Fruit fly (Drosophila melanogaster): Measurements from ENCODE around the gene CG33159.

CG33159 gene

DNA sequence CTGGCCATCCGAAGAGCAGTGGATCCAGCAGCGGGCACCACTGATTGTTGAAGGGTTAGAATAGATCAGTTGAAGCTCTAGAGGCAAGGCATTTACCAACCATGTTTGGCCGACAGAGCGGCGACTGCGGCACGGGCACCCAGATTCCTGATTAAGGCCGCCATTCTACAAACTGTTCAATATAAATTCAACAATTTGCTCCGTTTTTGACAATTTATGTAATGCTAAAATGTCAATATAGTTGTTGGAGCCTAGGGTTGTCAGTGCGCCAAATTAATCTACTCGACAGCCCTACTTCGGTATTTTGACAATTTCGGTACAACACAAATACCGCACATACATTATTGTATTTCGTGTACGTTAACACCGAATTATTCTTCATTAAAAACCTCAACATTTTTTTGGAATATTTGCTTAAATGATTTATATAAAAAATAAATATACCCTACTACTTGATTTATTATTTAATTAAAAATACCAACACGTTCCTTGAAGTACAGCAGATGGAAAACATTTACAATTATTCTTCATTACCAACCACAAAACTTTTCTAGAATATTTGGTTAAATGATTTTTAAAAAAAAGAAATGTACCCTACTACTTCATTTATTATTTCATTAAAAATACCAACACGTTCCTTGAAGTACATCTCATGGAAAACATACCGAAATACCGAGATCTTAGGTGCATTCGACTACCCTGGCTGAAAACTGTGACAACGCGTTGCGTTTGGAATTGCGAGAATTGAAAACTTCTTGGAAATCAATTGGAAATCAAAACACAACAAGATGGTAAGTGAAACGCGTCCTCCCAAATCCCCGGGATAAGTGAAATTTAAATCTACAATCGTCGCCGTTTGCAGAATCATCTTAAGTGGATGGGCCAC, 44.7 kb downstream of the CG33159 start, which contains the start of the genes ND-30 and CG15812 (continued):
- TF ChIP-seq sd (tag; optimal IDR thresholded peaks at IDR 0.05): no peak
- no peak for TF ChIP-seq Sin3A (optimal IDR thresholded peaks at IDR 0.05)
- TF ChIP-seq her (GFP tag; optimal IDR thresholded peaks at IDR 0.05): no peak
- TF ChIP-seq CG4617 (GFP tag; optimal IDR thresholded peaks at IDR 0.05; ENCODE audit: borderline replicate concordance): peak; percentile 47
- TF ChIP-seq CG3847 (GFP tag; IDR thresholded peaks at IDR 0.05): 0 out of 2 replicates have a peak, but pooled peaks have one; percentile 5
- no peak for TF ChIP-seq CG32772 (GFP tag; IDR thresholded peaks at IDR 0.05)
- peak; percentile 20 for TF ChIP-seq BEAF-32 (GFP tag; optimal IDR thresholded peaks at IDR 0.05)
- no peak for TF ChIP-seq tio (GFP tag; optimal IDR thresholded peaks at IDR 0.05)
- TF ChIP-seq trem (tag; optimal IDR thresholded peaks at IDR 0.05): peak; percentile 35
- TF ChIP-seq CG17568 (GFP tag; optimal IDR thresholded peaks at IDR 0.05): no peak
- peak; percentile 38 for TF ChIP-seq CG9797 (GFP tag; optimal IDR thresholded peaks at IDR 0.05)
- TF ChIP-seq TFAM (GFP tag; optimal IDR thresholded peaks at IDR 0.05): no peak
- TF ChIP-seq MESR4 (GFP tag; optimal IDR thresholded peaks at IDR 0.05): peak; percentile 92
- no peak for TF ChIP-seq p53 (GFP tag; optimal IDR thresholded peaks at IDR 0.05)
- no peak for TF ChIP-seq CG17912 (GFP tag; optimal IDR thresholded peaks at IDR 0.05)
- no peak for TF ChIP-seq Sry-β (GFP tag; optimal IDR thresholded peaks at IDR 0.05)
- TF ChIP-seq abd-A (tag; optimal IDR thresholded peaks at IDR 0.05): no peak
- TF ChIP-seq z (GFP tag; IDR thresholded peaks at IDR 0.05): no peak
- no peak for TF ChIP-seq CG14014 (GFP tag; IDR thresholded peaks at IDR 0.05)
- no peak for TF ChIP-seq br (optimal IDR thresholded peaks at IDR 0.05)
- no peak for TF ChIP-seq otp (GFP tag; IDR thresholded peaks at IDR 0.05)
- peak; percentile 11 for TF ChIP-seq CG15514 (GFP tag; optimal IDR thresholded peaks at IDR 0.05)
- TF ChIP-seq ERR (GFP tag; optimal IDR thresholded peaks at IDR 0.05): no peak
- TF ChIP-seq CG9817 (tag; optimal IDR thresholded peaks at IDR 0.05): no peak
- no peak for TF ChIP-seq CG7987 (GFP tag; optimal IDR thresholded peaks at IDR 0.05)
- TF ChIP-seq Sry-δ (GFP tag; optimal IDR thresholded peaks at IDR 0.05): no peak
- TF ChIP-seq dati (GFP tag; IDR thresholded peaks at IDR 0.05): no peak
- TF ChIP-seq CG7963 (GFP tag; IDR thresholded peaks at IDR 0.05; ENCODE audit: partially characterized antibody): no peak
- TF ChIP-seq Atf3 (GFP tag; optimal IDR thresholded peaks at IDR 0.05): no peak
- TF ChIP-seq kah (GFP tag; optimal IDR thresholded peaks at IDR 0.05): no peak
- TF ChIP-seq Hmx (GFP tag; optimal IDR thresholded peaks at IDR 0.05): no peak
- no peak for TF ChIP-seq gsb (GFP tag; IDR thresholded peaks at IDR 0.05)
- peak; percentile 40 for TF ChIP-seq dmrt11E (tag; optimal IDR thresholded peaks at IDR 0.05)
- TF ChIP-seq CG2129 (GFP tag; IDR thresholded peaks at IDR 0.05; ENCODE audit: partially characterized antibody): no peak
- TF ChIP-seq Vsx1 (GFP tag; optimal IDR thresholded peaks at IDR 0.05): no peak
- TF ChIP-seq Rfx (GFP tag; IDR thresholded peaks at IDR 0.05): peak; percentile 22; the same call in 1 of the 2 replicates
- peak; percentile 58 for TF ChIP-seq CG12391 (tag; optimal IDR thresholded peaks at IDR 0.05)
- TF ChIP-seq CG13775 (GFP tag; optimal IDR thresholded peaks at IDR 0.05): peak; percentile 6
- TF ChIP-seq dimm (GFP tag; IDR thresholded peaks at IDR 0.05): no peak
- peak; percentile 7 for TF ChIP-seq CG2120 (GFP tag; optimal IDR thresholded peaks at IDR 0.05)
- TF ChIP-seq CG6689 (GFP tag; IDR thresholded peaks at IDR 0.05): 0 out of 2 replicates have a peak, but pooled peaks have one; percentile 5
- peak; percentile 35 for TF ChIP-seq pzg (GFP tag; optimal IDR thresholded peaks at IDR 0.05)
- TF ChIP-seq CG16815 (GFP tag; optimal IDR thresholded peaks at IDR 0.05): no peak
- TF ChIP-seq salm (tag; optimal IDR thresholded peaks at IDR 0.05): no peak
- no peak for TF ChIP-seq CG6254 (GFP tag; optimal IDR thresholded peaks at IDR 0.05)
- peak in 1 of 3 experiments; percentile 43 for TF ChIP-seq Stat92E (GFP tag; optimal IDR thresholded peaks at IDR 0.05)
- TF ChIP-seq knrl (GFP tag; IDR thresholded peaks at IDR 0.05; ENCODE audit: partially characterized antibody): no peak
- peak; percentile 73 for TF ChIP-seq row (GFP tag; IDR thresholded peaks at IDR 0.05)
- peak; percentile 46 for TF ChIP-seq CG17829 (tag; optimal IDR thresholded peaks at IDR 0.05)
